Worm (Caenorhabditis elegans) whole organism, L2 larva: ENCODE data around the gene Y42A5A.3.

Source experiments
- C34F6.9 ChIP-seq: fragments of 150-350 bp; optimal IDR thresholded peaks from 2 replicates; lab custom pipeline; 2014; ENCODE audit warnings: missing biosample characterization, missing genetic modification characterization
- F13H6.1 ChIP-seq: sonication (generic microtip); optimal IDR thresholded peaks from 2 replicates; lab custom pipeline; 2016; ENCODE audit warnings: missing genetic modification characterization, missing compliant biosample characterization
- R02D3.7 ChIP-seq: fragments of 150-350 bp; optimal IDR thresholded peaks from 2 replicates; lab custom pipeline; 2014; ENCODE audit warnings: missing biosample characterization, missing genetic modification characterization
- Y55F3AM.14 ChIP-seq: fragments of 200-800 bp; sonication (Bioruptor generic); optimal IDR thresholded peaks from 2 replicates; lab custom pipeline; 2018; ENCODE audit warnings: mild to moderate bottlenecking, missing genetic modification characterization, missing compliant biosample characterization
- ZK546.5 ChIP-seq: sonication (generic microtip); optimal IDR thresholded peaks from 2 replicates; lab custom pipeline; 2017; ENCODE audit warnings: missing biosample characterization, missing genetic modification characterization
- alr-1 ChIP-seq: fragments of 150-350 bp; optimal IDR thresholded peaks from 2 replicates; lab custom pipeline; 2014; ENCODE audit warnings: missing biosample characterization, missing genetic modification characterization
- aly-2 ChIP-seq: fragments of 150-350 bp; optimal IDR thresholded peaks from 2 replicates; lab custom pipeline; 2014; ENCODE audit warnings: missing biosample characterization, missing genetic modification characterization
- ama-1 ChIP-seq: fragments of 150-350 bp; optimal IDR thresholded peaks from 2 replicates; lab custom pipeline; 2018; ENCODE audit warnings: inconsistent platforms
- blmp-1 ChIP-seq: sonication (generic microtip); optimal IDR thresholded peaks from 2 replicates; lab custom pipeline; 2017; ENCODE audit warnings: missing genetic modification characterization, mild to moderate bottlenecking, missing compliant biosample characterization, antibody characterized with exemption, moderate library complexity; ENCODE audit not compliant: insufficient read depth
- ceh-16 ChIP-seq: fragments of 150-350 bp; optimal IDR thresholded peaks from 2 replicates; lab custom pipeline; 2014; ENCODE audit warnings: missing biosample characterization, missing genetic modification characterization
- crh-2 ChIP-seq: sonication (generic microtip); optimal IDR thresholded peaks from 2 replicates; lab custom pipeline; 2017; ENCODE audit warnings: missing biosample characterization, missing genetic modification characterization
- dmd-4 ChIP-seq: sonication (generic microtip); optimal IDR thresholded peaks from 2 replicates; lab custom pipeline; 2017; ENCODE audit warnings: missing biosample characterization, missing genetic modification characterization
- egl-27 ChIP-seq: sonication (generic microtip); optimal IDR thresholded peaks from 3 replicates; lab custom pipeline; 2017; ENCODE audit warnings: missing biosample characterization, missing genetic modification reagents, missing genetic modification characterization
- elt-1 ChIP-seq: fragments of 150-350 bp; optimal IDR thresholded peaks from 2 replicates; lab custom pipeline; 2014; ENCODE audit warnings: missing biosample characterization, missing genetic modification characterization
- elt-3 ChIP-seq: sonication (generic microtip); optimal IDR thresholded peaks from 2 replicates; lab custom pipeline; 2017; ENCODE audit warnings: missing biosample characterization, missing genetic modification characterization
- fos-1 ChIP-seq: fragments of 150-350 bp; optimal IDR thresholded peaks from 2 replicates; lab custom pipeline; 2014; ENCODE audit warnings: missing biosample characterization, missing genetic modification characterization
- lin-11 ChIP-seq: fragments of 150-350 bp; sonication (generic microtip); optimal IDR thresholded peaks from 2 replicates; lab custom pipeline; 2014; ENCODE audit warnings: missing biosample characterization, missing genetic modification characterization, inconsistent platforms, mixed read lengths
- lin-13 ChIP-seq: fragments of 150-350 bp; optimal IDR thresholded peaks from 2 replicates; lab custom pipeline; 2014; ENCODE audit warnings: missing biosample characterization, missing genetic modification reagents, missing genetic modification characterization
- lsy-2 ChIP-seq, 2 experiments: fragments of 150-350 bp in 1 of 2; sonication (generic microtip) in 1 of 2; optimal IDR thresholded peaks; 2 replicates each; lab custom pipeline; 2014 to 2017; ENCODE audit warnings: missing biosample characterization in 2 of 2, missing genetic modification characterization in 2 of 2
- mab-5 ChIP-seq: fragments of 150-350 bp; optimal IDR thresholded peaks from 2 replicates; lab custom pipeline; 2014; ENCODE audit warnings: missing biosample characterization, missing genetic modification characterization
- mdl-1 ChIP-seq, 2 experiments: fragments of 150-350 bp in 1 of 2; sonication (generic microtip) in 1 of 2; optimal IDR thresholded peaks; 2 replicates each; lab custom pipeline; 2017; ENCODE audit warnings: missing biosample characterization in 2 of 2, missing genetic modification characterization in 2 of 2
- nhr-12 ChIP-seq: fragments of 150-350 bp; optimal IDR thresholded peaks from 2 replicates; lab custom pipeline; 2014; ENCODE audit warnings: missing biosample characterization, missing genetic modification characterization
- nhr-129 ChIP-seq: fragments of 150-350 bp; optimal IDR thresholded peaks from 2 replicates; lab custom pipeline; 2014; ENCODE audit warnings: missing biosample characterization, missing genetic modification characterization
- nhr-23 ChIP-seq: fragments of 150-350 bp; optimal IDR thresholded peaks from 2 replicates; lab custom pipeline; 2014; ENCODE audit warnings: missing biosample characterization, missing genetic modification reagents, missing genetic modification characterization
- nhr-25 ChIP-seq: fragments of 150-350 bp; sonication (generic microtip); optimal IDR thresholded peaks from 3 replicates; lab custom pipeline; 2014; ENCODE audit warnings: missing biosample characterization, missing genetic modification characterization
- nhr-6 ChIP-seq: fragments of 150-350 bp; optimal IDR thresholded peaks from 2 replicates; lab custom pipeline; 2014; ENCODE audit warnings: missing biosample characterization, missing genetic modification characterization
- nhr-77 ChIP-seq: fragments of 150-350 bp; optimal IDR thresholded peaks from 2 replicates; lab custom pipeline; 2014; ENCODE audit warnings: missing biosample characterization, missing genetic modification characterization
- sem-4 ChIP-seq: fragments of 150-350 bp; optimal IDR thresholded peaks from 2 replicates; lab custom pipeline; 2014; ENCODE audit warnings: missing biosample characterization, missing genetic modification reagents, missing genetic modification characterization
- skn-1 ChIP-seq: sonication (generic microtip); optimal IDR thresholded peaks from 2 replicates; lab custom pipeline; 2017; ENCODE audit warnings: missing biosample characterization, missing genetic modification characterization
- sma-3 ChIP-seq: sonication (generic microtip); optimal IDR thresholded peaks from 2 replicates; lab custom pipeline; 2016; ENCODE audit warnings: missing genetic modification reagents, missing genetic modification characterization, missing compliant biosample characterization
- sma-9 ChIP-seq, 2 experiments: fragments of 150-350 bp in 1 of 2; sonication (generic microtip) in 1 of 2; optimal IDR thresholded peaks; 2 replicates each; lab custom pipeline; 2014 to 2016; ENCODE audit warnings: missing genetic modification characterization in 2 of 2, mild to moderate bottlenecking in 1 of 2, missing biosample characterization in 1 of 2, missing compliant biosample characterization in 1 of 2, missing genetic modification reagents in 1 of 2, moderate library complexity in 1 of 2
- snpc-4 ChIP-seq: fragments of 150-350 bp; optimal IDR thresholded peaks from 2 replicates; lab custom pipeline; 2014; ENCODE audit warnings: missing biosample characterization, missing genetic modification characterization
- unc-39 ChIP-seq: fragments of 150-350 bp; optimal IDR thresholded peaks from 2 replicates; lab custom pipeline; 2014; ENCODE audit warnings: missing biosample characterization, missing genetic modification characterization
- unc-55 ChIP-seq: fragments of 150-350 bp; sonication (generic microtip); optimal IDR thresholded peaks from 3 replicates; lab custom pipeline; 2014; ENCODE audit warnings: missing biosample characterization, missing genetic modification reagents, missing genetic modification characterization
- unc-62 ChIP-seq: fragments of 150-350 bp; optimal IDR thresholded peaks from 2 replicates; lab custom pipeline; 2014; ENCODE audit warnings: missing biosample characterization, missing genetic modification reagents, missing genetic modification characterization
- zag-1 ChIP-seq: fragments of 150-350 bp; optimal IDR thresholded peaks from 2 replicates; lab custom pipeline; 2014; ENCODE audit warnings: missing biosample characterization, missing genetic modification characterization
- ztf-1 ChIP-seq: fragments of 200-800 bp; sonication (Bioruptor generic); conservative IDR thresholded peaks from 2 replicates; pipeline ENCODE4 v1.3.6; 2022; ENCODE audit warnings: missing genetic modification characterization, missing compliant biosample characterization
- ztf-11 ChIP-seq: sonication (generic microtip); optimal IDR thresholded peaks from 2 replicates; lab custom pipeline; 2017; ENCODE audit warnings: missing biosample characterization, missing genetic modification characterization
- ztf-4 ChIP-seq: fragments of 150-350 bp; optimal IDR thresholded peaks from 2 replicates; lab custom pipeline; 2014; ENCODE audit warnings: missing biosample characterization, missing genetic modification characterization

The Y42A5A.3 gene

ce11 chrV:11095873-11096272 is at the start of gene Y42A5A.3:
Gene Y42A5A.3 (minus strand): TSS chrV:11095973.
- no peak for TF ChIP-seq ceh-16
- no peak for TF ChIP-seq ZK546.5 (tag; lab: Kevin White, UChicago)
- no peak for TF ChIP-seq mdl-1 (tag; optimal IDR thresholded peaks at IDR 0.05; lab: Kevin White, UChicago)
- TF ChIP-seq elt-3 (tag; lab: Kevin White, UChicago) = no peak
- TF ChIP-seq F13H6.1 = no peak
- no peak for TF ChIP-seq fos-1 (tag; lab: Kevin White, UChicago)
- no peak for TF ChIP-seq skn-1 (tag; lab: Kevin White, UChicago)
- TF ChIP-seq ztf-4 = no peak
- TF ChIP-seq nhr-6 = no peak

- no peak for TF ChIP-seq F13H6.1
- TF ChIP-seq ceh-16 = no peak
- no peak for TF ChIP-seq R02D3.7
- no peak for TF ChIP-seq unc-62
- no peak for TF ChIP-seq unc-39 (tag; lab: Kevin White, UChicago)
- no peak for TF ChIP-seq lsy-2 (tag; optimal IDR thresholded peaks at IDR 0.05; lab: Kevin White, UChicago)
- TF ChIP-seq mdl-1 (tag; optimal IDR thresholded peaks at IDR 0.05; lab: Kevin White, UChicago) = no peak
- no peak for TF ChIP-seq egl-27 (tag; lab: Kevin White, UChicago)
- TF ChIP-seq skn-1 (tag; lab: Kevin White, UChicago) = no peak
- no peak for TF ChIP-seq sma-3 (GFP tag; lab: Kevin White, UChicago)
- no peak for TF ChIP-seq nhr-12 (tag; lab: Kevin White, UChicago)
- no peak for TF ChIP-seq nhr-77 (tag; lab: Kevin White, UChicago)
- no peak for TF ChIP-seq nhr-129
- TF ChIP-seq ztf-1 (GFP tag; lab: Robert Waterston, UW) = no peak
- TF ChIP-seq crh-2 = no peak
- no peak for TF ChIP-seq alr-1 (tag; lab: Kevin White, UChicago)
- TF ChIP-seq, all 48 proteins: peak for 0
Observed at ce11 chrV:11144694-11145093, 48.9 kb upstream of the Y42A5A.3 start, which contains the start of gene C06H2.7. Gene C06H2.7 (minus strand): TSS chrV:11144794.

- TF ChIP-seq mab-5 (tag; lab: Kevin White, UChicago) = no peak
- TF ChIP-seq ama-1 = no peak
- no peak for TF ChIP-seq alr-1 (tag; lab: Kevin White, UChicago)
- no peak for TF ChIP-seq lin-11 (tag; lab: Kevin White, UChicago)
- no peak for TF ChIP-seq lsy-2 (tag; optimal IDR thresholded peaks at IDR 0.05; lab: Kevin White, UChicago)
- TF ChIP-seq lin-13 (GFP tag; lab: Kevin White, UChicago) = no peak
- no peak for TF ChIP-seq unc-55 (GFP tag; lab: Kevin White, UChicago)
- no peak for TF ChIP-seq nhr-23 (tag; lab: Kevin White, UChicago)
- TF ChIP-seq ZK546.5 (tag; lab: Kevin White, UChicago) = no peak
- TF ChIP-seq ztf-1 (GFP tag; lab: Robert Waterston, UW) = no peak
- no peak for TF ChIP-seq dmd-4 (tag; lab: Kevin White, UChicago)
- no peak for TF ChIP-seq R02D3.7
- TF ChIP-seq elt-1 (tag; lab: Kevin White, UChicago) = no peak
- no peak for TF ChIP-seq sem-4 (tag; lab: Kevin White, UChicago)
- TF ChIP-seq snpc-4 (tag; lab: Kevin White, UChicago) = no peak
- no peak for TF ChIP-seq unc-39 (tag; lab: Kevin White, UChicago)
- TF ChIP-seq ztf-11 (tag; lab: Kevin White, UChicago) = no peak
- no peak for TF ChIP-seq aly-2 (tag; lab: Kevin White, UChicago)
Observed at ce11 chrV:11141179-11141578, 45.4 kb upstream of the Y42A5A.3 start, which contains the start of gene folt-1. Gene folt-1 (plus strand): TSS chrV:11141479.

DNA sequence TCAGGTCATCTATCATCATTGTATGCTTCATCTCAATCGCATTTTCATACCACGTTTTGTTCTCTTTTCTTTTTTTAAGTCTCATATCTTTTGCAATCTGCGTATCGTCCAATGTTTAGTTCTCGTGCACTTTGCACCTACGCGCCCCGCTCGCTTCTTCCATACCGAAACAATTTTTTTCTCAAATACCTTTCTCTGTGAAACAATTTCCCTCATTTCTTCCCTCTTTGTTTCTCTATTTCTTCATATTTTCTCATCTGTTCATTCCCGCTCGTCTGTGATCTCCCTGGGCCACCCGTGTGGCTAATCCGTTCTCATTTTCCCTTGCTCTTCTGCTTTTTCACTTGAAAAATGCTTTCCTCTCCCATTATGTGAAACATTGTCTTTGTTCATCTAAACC is 44.6 kb upstream of the Y42A5A.3 start:
- TF ChIP-seq C34F6.9 (tag; lab: Kevin White, UChicago) (peak; percentile 4), nhr-23 (tag; lab: Kevin White, UChicago) (no peak), fos-1 (tag; lab: Kevin White, UChicago) (peak; percentile 37), mdl-1 (tag; optimal IDR thresholded peaks at IDR 0.05; lab: Kevin White, UChicago) (no peak), R02D3.7 (no peak), nhr-25 (tag; lab: Kevin White, UChicago) (no peak), Y55F3AM.14 (no peak), alr-1 (tag; lab: Kevin White, UChicago) (no peak), zag-1 (tag; lab: Kevin White, UChicago) (no peak), nhr-129 (peak; percentile 65), unc-55 (GFP tag; lab: Kevin White, UChicago) (peak; percentile 38), ztf-1 (GFP tag; lab: Robert Waterston, UW) (no peak), lin-11 (tag; lab: Kevin White, UChicago) (no peak), blmp-1 (tag; lab: Kevin White, UChicago) (no peak), sma-9 (GFP tag; optimal IDR thresholded peaks at IDR 0.05; lab: Kevin White, UChicago) (peak; percentile 66), sma-9 (tag; optimal IDR thresholded peaks at IDR 0.05; lab: Kevin White, UChicago) (no peak), lsy-2 (tag; optimal IDR thresholded peaks at IDR 0.05; lab: Kevin White, UChicago) (peak in 1 of 2 experiments; percentile 27), F13H6.1 (peak; percentile 53)
